Fruit fly (Drosophila melanogaster) whole organism, embryonic: ENCODE measurements around the gene Jon25Bi.

Source experiments
- CG14965 ChIP-seq: fragments of 200-800 bp; sonication (Bioruptor generic); optimal IDR thresholded peaks from 2 replicates; lab custom pipeline; 2016; ENCODE audit warnings: missing biosample characterization, missing genetic modification characterization, borderline replicate concordance
- CG2199 ChIP-seq: fragments of 200-800 bp; sonication (Bioruptor generic); IDR thresholded peaks from 3 replicates; pipeline ENCODE4 v1.3.6; 2022; ENCODE audit warnings: missing biosample characterization, missing genetic modification characterization
- Hmr ChIP-seq: fragments of 200-800 bp; sonication (Bioruptor generic); optimal IDR thresholded peaks from 3 replicates; lab custom pipeline; 2017; ENCODE audit warnings: mild to moderate bottlenecking, missing biosample characterization, missing genetic modification reagents, missing genetic modification characterization
- ac ChIP-seq: fragments of 200-800 bp; sonication (Bioruptor generic); optimal IDR thresholded peaks from 3 replicates; lab custom pipeline; 2017; ENCODE audit warnings: missing biosample characterization, mild to moderate bottlenecking, missing genetic modification characterization
- pfk ChIP-seq: fragments of 200-800 bp; sonication (Bioruptor generic); optimal IDR thresholded peaks from 2 replicates; lab custom pipeline; 2018; ENCODE audit warnings: missing biosample characterization, mild to moderate bottlenecking, missing genetic modification characterization, moderate library complexity
- rib ChIP-seq: fragments of 200-800 bp; sonication (Bioruptor generic); IDR thresholded peaks from 2 replicates; pipeline ENCODE4 v1.3.6; 2022; ENCODE audit warnings: missing biosample characterization, missing genetic modification characterization

DNA sequence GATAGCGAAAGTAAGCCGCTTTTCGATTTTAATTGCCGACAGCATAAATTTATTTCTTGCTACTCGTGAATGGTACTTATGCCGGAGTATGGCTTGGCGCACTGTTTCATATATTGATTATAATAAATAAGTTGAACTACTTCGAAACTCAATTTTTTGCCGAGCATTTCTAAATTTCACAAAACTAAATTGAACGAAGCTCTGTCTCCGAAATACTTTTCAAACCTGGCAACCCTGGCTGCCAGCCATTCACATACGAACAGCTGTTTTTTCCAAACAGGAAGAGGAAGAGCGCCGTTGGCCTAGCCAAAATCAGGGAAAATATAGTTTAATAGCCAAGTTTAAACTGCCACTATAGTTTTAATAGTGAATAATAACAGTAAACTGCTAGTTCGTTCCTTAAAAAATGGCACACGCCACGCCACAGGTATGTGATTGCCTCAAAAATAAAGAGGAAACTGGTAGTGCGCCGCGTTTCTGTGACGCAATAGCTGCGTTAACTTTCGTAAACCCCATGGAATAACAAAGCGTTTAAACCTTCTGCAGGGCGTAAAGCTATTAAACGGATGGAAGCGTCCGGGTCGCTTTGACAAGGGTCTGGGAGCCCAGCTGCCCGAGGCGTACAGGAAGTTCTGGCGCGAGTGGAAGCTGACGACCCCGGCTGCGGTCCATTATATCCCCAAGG lies 18.9 kb upstream of the Jon25Bi start, which contains the start of gene mRpL28:
- no peak for TF ChIP-seq CG14965 (GFP tag; lab: Kevin White, UChicago)
- no peak for TF ChIP-seq CG2199 (GFP tag; lab: Robert Waterston, UW)
- no peak for TF ChIP-seq pfk (GFP tag; lab: Kevin White, UChicago)
- no peak for TF ChIP-seq ac (GFP tag; lab: Kevin White, UChicago)
- TF ChIP-seq Hmr (GFP tag; lab: Kevin White, UChicago), result no peak
- no peak for TF ChIP-seq rib (GFP tag; lab: Robert Waterston, UW)
